Worm (Caenorhabditis elegans): ENCODE results near the gene ins-15.

Gene ins-15

ce11 chrII:6726814-6727213 is 17.7 kb downstream of the ins-15 start:
- TF ChIP-seq ztf-23 (GFP tag; IDR thresholded peaks at IDR 0.05) (no peak), cog-1 (tag; optimal IDR thresholded peaks at IDR 0.05) (no peak), ref-1 (GFP tag; conservative IDR thresholded peaks at IDR 0.05) (no peak), flt-1 (GFP tag; IDR thresholded peaks at IDR 0.05) (no peak), ztf-29 (GFP tag; IDR thresholded peaks at IDR 0.05) (no peak), med-1 (GFP tag; optimal IDR thresholded peaks at IDR 0.05; ENCODE audit: insufficient read depth) (no peak), klf-2 (GFP tag; conservative IDR thresholded peaks at IDR 0.05) (no peak), T22C8.4 (GFP tag; IDR thresholded peaks at IDR 0.05) (no peak), tab-1 (GFP tag; IDR thresholded peaks at IDR 0.05) (no peak)

ce11 chrII:6721581-6721980 is 23.0 kb downstream of the ins-15 start:
- TF ChIP-seq klf-2 (GFP tag; conservative IDR thresholded peaks at IDR 0.05) (no peak), med-1 (GFP tag; optimal IDR thresholded peaks at IDR 0.05; ENCODE audit: insufficient read depth) (peak; percentile 9), ztf-23 (GFP tag; IDR thresholded peaks at IDR 0.05) (peak; percentile 85), flt-1 (GFP tag; IDR thresholded peaks at IDR 0.05) (peak; percentile 65; the same call in 1 of the 2 replicates), T22C8.4 (GFP tag; IDR thresholded peaks at IDR 0.05) (no peak), cog-1 (tag; optimal IDR thresholded peaks at IDR 0.05) (no peak), tab-1 (GFP tag; IDR thresholded peaks at IDR 0.05) (peak; percentile 70; the same call in 1 of the 2 replicates), ztf-29 (GFP tag; IDR thresholded peaks at IDR 0.05) (0 out of 2 replicates have a peak, but pooled peaks have one; percentile 45), ref-1 (GFP tag; conservative IDR thresholded peaks at IDR 0.05) (no peak)

- TF ChIP-seq tab-1 (GFP tag; IDR thresholded peaks at IDR 0.05) (no peak), klf-2 (GFP tag; conservative IDR thresholded peaks at IDR 0.05) (no peak), ztf-23 (GFP tag; IDR thresholded peaks at IDR 0.05) (no peak), T22C8.4 (GFP tag; IDR thresholded peaks at IDR 0.05) (no peak), ref-1 (GFP tag; conservative IDR thresholded peaks at IDR 0.05) (no peak), flt-1 (GFP tag; IDR thresholded peaks at IDR 0.05) (no peak), med-1 (GFP tag; optimal IDR thresholded peaks at IDR 0.05; ENCODE audit: insufficient read depth) (no peak), cog-1 (tag; optimal IDR thresholded peaks at IDR 0.05) (no peak)
Measured at ce11 chrII:6718221-6718620, 26.3 kb downstream of the ins-15 start, which contains the start of gene tsp-10. tsp-10 (plus strand) TSS chrII:6718586.

ce11 chrII:6716638-6717037 is 27.9 kb downstream of the ins-15 start, which contains the start of the genes T14B4.5 and T14B4.20:
T14B4.5 (plus strand) TSS chrII:6716863.
T14B4.20 (plus strand) TSS chrII:6716901.
- TF ChIP-seq ref-1 (GFP tag; conservative IDR thresholded peaks at IDR 0.05) (no peak), tab-1 (GFP tag; IDR thresholded peaks at IDR 0.05) (no peak), cog-1 (tag; optimal IDR thresholded peaks at IDR 0.05) (no peak), ztf-23 (GFP tag; IDR thresholded peaks at IDR 0.05) (no peak), flt-1 (GFP tag; IDR thresholded peaks at IDR 0.05) (no peak), T22C8.4 (GFP tag; IDR thresholded peaks at IDR 0.05) (no peak), med-1 (GFP tag; optimal IDR thresholded peaks at IDR 0.05; ENCODE audit: insufficient read depth) (no peak), klf-2 (GFP tag; conservative IDR thresholded peaks at IDR 0.05) (no peak), ztf-29 (GFP tag; IDR thresholded peaks at IDR 0.05) (no peak)

ce11 chrII:6715853-6716252 is 28.7 kb downstream of the ins-15 start:
- TF ChIP-seq T22C8.4 (GFP tag; IDR thresholded peaks at IDR 0.05), result no peak
- no peak for TF ChIP-seq klf-2 (GFP tag; conservative IDR thresholded peaks at IDR 0.05)
- no peak for TF ChIP-seq ztf-29 (GFP tag; IDR thresholded peaks at IDR 0.05)
- no peak for TF ChIP-seq flt-1 (GFP tag; IDR thresholded peaks at IDR 0.05)
- no peak for TF ChIP-seq cog-1 (tag; optimal IDR thresholded peaks at IDR 0.05)

- TF ChIP-seq ztf-29 (GFP tag; IDR thresholded peaks at IDR 0.05), result no peak
- TF ChIP-seq med-1 (GFP tag; optimal IDR thresholded peaks at IDR 0.05; ENCODE audit: insufficient read depth), result no peak
- TF ChIP-seq ztf-23 (GFP tag; IDR thresholded peaks at IDR 0.05), result no peak
- TF ChIP-seq klf-2 (GFP tag; conservative IDR thresholded peaks at IDR 0.05), result no peak
Measured at ce11 chrII:6713832-6714342, 30.7 kb downstream of the ins-15 start, which contains the start of gene dpy-2. dpy-2 (plus strand) TSS chrII:6714292.

ce11 chrII:6713003-6713402 is 31.5 kb downstream of the ins-15 start:
- TF ChIP-seq T22C8.4 (GFP tag; IDR thresholded peaks at IDR 0.05), result no peak
- no peak for TF ChIP-seq cog-1 (tag; optimal IDR thresholded peaks at IDR 0.05)
- no peak for TF ChIP-seq flt-1 (GFP tag; IDR thresholded peaks at IDR 0.05)
- TF ChIP-seq ztf-23 (GFP tag; IDR thresholded peaks at IDR 0.05), result no peak
- TF ChIP-seq med-1 (GFP tag; optimal IDR thresholded peaks at IDR 0.05; ENCODE audit: insufficient read depth), result no peak
- no peak for TF ChIP-seq tab-1 (GFP tag; IDR thresholded peaks at IDR 0.05)
- no peak for TF ChIP-seq ref-1 (GFP tag; conservative IDR thresholded peaks at IDR 0.05)
- TF ChIP-seq klf-2 (GFP tag; conservative IDR thresholded peaks at IDR 0.05), result no peak
- no peak for TF ChIP-seq ztf-29 (GFP tag; IDR thresholded peaks at IDR 0.05)

- TF ChIP-seq ztf-23 (GFP tag; IDR thresholded peaks at IDR 0.05) (no peak), cog-1 (tag; optimal IDR thresholded peaks at IDR 0.05) (no peak), flt-1 (GFP tag; IDR thresholded peaks at IDR 0.05) (no peak), T22C8.4 (GFP tag; IDR thresholded peaks at IDR 0.05) (no peak), med-1 (GFP tag; optimal IDR thresholded peaks at IDR 0.05; ENCODE audit: insufficient read depth) (no peak), ztf-29 (GFP tag; IDR thresholded peaks at IDR 0.05) (no peak), ref-1 (GFP tag; conservative IDR thresholded peaks at IDR 0.05) (no peak), klf-2 (GFP tag; conservative IDR thresholded peaks at IDR 0.05) (no peak), tab-1 (GFP tag; IDR thresholded peaks at IDR 0.05) (no peak)
Measured at ce11 chrII:6712177-6712981, 32.2 kb downstream of the ins-15 start, which contains the start of the genes dpy-10 and T14B4.19. dpy-10 (minus strand) TSS chrII:6712227. T14B4.19 (minus strand) TSS chrII:6712931.

- TF ChIP-seq T22C8.4 (GFP tag; IDR thresholded peaks at IDR 0.05) (no peak), tab-1 (GFP tag; IDR thresholded peaks at IDR 0.05) (no peak), med-1 (GFP tag; optimal IDR thresholded peaks at IDR 0.05; ENCODE audit: insufficient read depth) (no peak), ref-1 (GFP tag; conservative IDR thresholded peaks at IDR 0.05) (no peak), cog-1 (tag; optimal IDR thresholded peaks at IDR 0.05) (no peak), flt-1 (GFP tag; IDR thresholded peaks at IDR 0.05) (no peak), ztf-23 (GFP tag; IDR thresholded peaks at IDR 0.05) (no peak; the same call in 1 of the 2 replicates)
Measured at ce11 chrII:6710596-6710995, 34.0 kb downstream of the ins-15 start.
